Worm (Caenorhabditis elegans): ENCODE results near the gene srt-41.

- TF ChIP-seq ceh-36 (tag; optimal IDR thresholded peaks at IDR 0.05) (no peak), ama-1 (optimal IDR thresholded peaks at IDR 0.05) (no peak), ceh-13 (GFP tag; optimal IDR thresholded peaks at IDR 0.05) (no peak), sea-1 (GFP tag; conservative IDR thresholded peaks at IDR 0.05) (no peak)
Observed at ce11 chrV:1779136-1779535, 23.8 kb downstream of the srt-41 start, which contains the start of gene F36H9.4.
